Worm (Caenorhabditis elegans) whole organism, L1 larva: ENCODE measurements around the gene hpr-9.

Source experiments
- C34B4.2 ChIP-seq: sonication (generic microtip); optimal IDR thresholded peaks from 2 replicates; lab custom pipeline; 2017; ENCODE audit warnings: mild to moderate bottlenecking, missing genetic modification characterization, missing compliant biosample characterization
- Y116A8C.19 ChIP-seq: sonication (generic microtip); optimal IDR thresholded peaks from 2 replicates; lab custom pipeline; 2016; ENCODE audit warnings: missing compliant biosample characterization, missing genetic modification characterization, borderline replicate concordance
- alr-1 ChIP-seq: fragments of 200-800 bp; sonication (Bioruptor generic); optimal IDR thresholded peaks from 2 replicates; lab custom pipeline; 2018; ENCODE audit warnings: borderline replicate concordance, mild to moderate bottlenecking, missing genetic modification characterization, missing compliant biosample characterization
- blmp-1 ChIP-seq: fragments of 150-350 bp; optimal IDR thresholded peaks from 2 replicates; lab custom pipeline; 2014; ENCODE audit warnings: missing biosample characterization, missing genetic modification characterization
- ceh-82 ChIP-seq, 3 experiments: fragments of 150-350 bp in 1 of 3; sonication (generic microtip) in 2 of 3; optimal IDR thresholded peaks; 2 replicates each; lab custom pipeline; 2014 to 2017; ENCODE audit warnings: missing biosample characterization in 3 of 3, missing genetic modification characterization in 3 of 3
- ceh-90 ChIP-seq: sonication (generic microtip); optimal IDR thresholded peaks from 2 replicates; lab custom pipeline; 2016; ENCODE audit warnings: missing genetic modification characterization, missing compliant biosample characterization
- dpl-1 ChIP-seq, 3 experiments: fragments of 150-350 bp in 2 of 3; sonication (generic microtip) in 1 of 3; optimal IDR thresholded peaks; 2 replicates each; lab custom pipeline; 2014 to 2017; ENCODE audit warnings: missing biosample characterization in 3 of 3, missing genetic modification characterization in 3 of 3, missing genetic modification reagents in 3 of 3
- dsc-1 ChIP-seq: sonication (generic microtip); optimal IDR thresholded peaks from 2 replicates; lab custom pipeline; 2016; ENCODE audit warnings: mild to moderate bottlenecking, missing genetic modification characterization, missing compliant biosample characterization
- efl-1 ChIP-seq, 4 experiments: fragments of 150-350 bp; optimal IDR thresholded peaks in 3 of 4; peaks in 1 of 4; 1 replicate in 1 of 4; 2 replicates in 3 of 4; lab custom pipeline; 2014; ENCODE audit warnings: missing biosample characterization in 2 of 4, missing genetic modification characterization in 2 of 4, missing genetic modification reagents in 2 of 4
- egl-13 ChIP-seq: sonication (generic microtip); optimal IDR thresholded peaks from 2 replicates; lab custom pipeline; 2016; ENCODE audit warnings: missing genotype, missing genetic modification reagents, missing genetic modification characterization, missing compliant biosample characterization
- egl-27 ChIP-seq, 2 experiments: fragments of 150-350 bp in 1 of 2; sonication (generic microtip); optimal IDR thresholded peaks; 3 replicates each; lab custom pipeline; 2017 to 2018; ENCODE audit warnings: missing biosample characterization in 2 of 2, missing genetic modification characterization in 2 of 2, missing genetic modification reagents in 2 of 2
- ets-5 ChIP-seq: fragments of 200-800 bp; sonication (Bioruptor generic); IDR thresholded peaks from 2 replicates; pipeline ENCODE4 v1.3.6; 2022; ENCODE audit warnings: missing genetic modification characterization, missing compliant biosample characterization
- fkh-4 ChIP-seq: sonication (generic microtip); optimal IDR thresholded peaks from 2 replicates; lab custom pipeline; 2016; ENCODE audit warnings: missing compliant biosample characterization, missing genetic modification characterization, borderline replicate concordance
- fkh-8 ChIP-seq: sonication (generic microtip); optimal IDR thresholded peaks from 2 replicates; lab custom pipeline; 2016; ENCODE audit warnings: mild to moderate bottlenecking, missing genetic modification characterization, missing compliant biosample characterization
- grh-1 ChIP-seq: fragments of 200-800 bp; sonication (Bioruptor generic); IDR thresholded peaks from 2 replicates; pipeline ENCODE4 v1.3.6; 2022; ENCODE audit warnings: missing genetic modification reagents, missing genetic modification characterization, missing compliant biosample characterization
- hlh-17 ChIP-seq: fragments of 200-800 bp; sonication (Bioruptor generic); optimal IDR thresholded peaks from 2 replicates; lab custom pipeline; 2018; ENCODE audit warnings: missing genetic modification characterization, mild to moderate bottlenecking, missing compliant biosample characterization, moderate library complexity, borderline replicate concordance
- lin-13 ChIP-seq: fragments of 150-350 bp; optimal IDR thresholded peaks from 2 replicates; lab custom pipeline; 2014; ENCODE audit warnings: missing biosample characterization, missing genetic modification reagents, missing genetic modification characterization
- lin-15B ChIP-seq: fragments of 150-350 bp; sonication (generic microtip); optimal IDR thresholded peaks from 3 replicates; lab custom pipeline; 2014; ENCODE audit warnings: missing biosample characterization, missing genetic modification characterization
- lir-3 ChIP-seq: sonication (generic microtip); optimal IDR thresholded peaks from 2 replicates; lab custom pipeline; 2016; ENCODE audit warnings: mild to moderate bottlenecking, missing genetic modification characterization, moderate library complexity, missing compliant biosample characterization; ENCODE audit not compliant: poor library complexity
- mdl-1 ChIP-seq, 2 experiments: fragments of 150-350 bp; optimal IDR thresholded peaks; 2 replicates each; lab custom pipeline; 2014 to 2017; ENCODE audit warnings: missing biosample characterization in 2 of 2, missing genetic modification characterization in 2 of 2, inconsistent platforms in 1 of 2
- mef-2 ChIP-seq: fragments of 150-350 bp; optimal IDR thresholded peaks from 2 replicates; lab custom pipeline; 2014; ENCODE audit warnings: missing biosample characterization, missing genetic modification characterization
- mep-1 ChIP-seq: fragments of 150-350 bp; optimal IDR thresholded peaks from 2 replicates; lab custom pipeline; 2014; ENCODE audit warnings: missing biosample characterization, missing genetic modification characterization
- nhr-11 ChIP-seq: fragments of 150-350 bp; optimal IDR thresholded peaks from 2 replicates; lab custom pipeline; 2014; ENCODE audit warnings: missing biosample characterization, missing genetic modification characterization
- nhr-20 ChIP-seq: sonication (generic microtip); optimal IDR thresholded peaks from 2 replicates; lab custom pipeline; 2016; ENCODE audit warnings: mild to moderate bottlenecking, missing genetic modification characterization, missing compliant biosample characterization
- nhr-237 ChIP-seq: fragments of 150-350 bp; optimal IDR thresholded peaks from 2 replicates; lab custom pipeline; 2014; ENCODE audit warnings: missing biosample characterization, missing genetic modification characterization
- nhr-28 ChIP-seq: fragments of 150-350 bp; optimal IDR thresholded peaks from 2 replicates; lab custom pipeline; 2014; ENCODE audit warnings: missing biosample characterization, missing genetic modification characterization
- nhr-47 ChIP-seq: sonication (generic microtip); optimal IDR thresholded peaks from 2 replicates; lab custom pipeline; 2016; ENCODE audit warnings: mild to moderate bottlenecking, missing genetic modification characterization, moderate library complexity, missing compliant biosample characterization
- nhr-84 ChIP-seq: sonication (generic microtip); optimal IDR thresholded peaks from 2 replicates; lab custom pipeline; 2017; ENCODE audit warnings: missing biosample characterization, missing genetic modification characterization
- pag-3 ChIP-seq: sonication (generic microtip); optimal IDR thresholded peaks from 2 replicates; lab custom pipeline; 2017; ENCODE audit warnings: missing genetic modification characterization, mild to moderate bottlenecking, missing compliant biosample characterization, antibody characterized with exemption, borderline replicate concordance; ENCODE audit not compliant: insufficient read depth
- pax-3 ChIP-seq: fragments of 200-800 bp; sonication (Bioruptor generic); optimal IDR thresholded peaks from 2 replicates; lab custom pipeline; 2018; ENCODE audit warnings: mild to moderate bottlenecking, missing genetic modification characterization, moderate library complexity, missing compliant biosample characterization
- pqm-1 ChIP-seq: sonication (generic microtip); optimal IDR thresholded peaks from 3 replicates; lab custom pipeline; 2017; ENCODE audit warnings: missing biosample characterization, missing genetic modification characterization
- sptf-1 ChIP-seq: fragments of 150-350 bp; optimal IDR thresholded peaks from 2 replicates; lab custom pipeline; 2014; ENCODE audit warnings: missing biosample characterization, missing genetic modification characterization
- sup-37 ChIP-seq: fragments of 200-800 bp; sonication (Bioruptor generic); optimal IDR thresholded peaks from 2 replicates; lab custom pipeline; 2018; ENCODE audit warnings: mild to moderate bottlenecking, missing genetic modification characterization, missing compliant biosample characterization
- swsn-7 ChIP-seq: sonication (generic microtip); optimal IDR thresholded peaks from 2 replicates; lab custom pipeline; 2016; ENCODE audit warnings: missing genetic modification characterization, missing compliant biosample characterization
- unc-30 ChIP-seq: sonication (generic microtip); optimal IDR thresholded peaks from 2 replicates; lab custom pipeline; 2017; ENCODE audit warnings: missing biosample characterization, missing genetic modification characterization
- unc-62 ChIP-seq: fragments of 150-350 bp; optimal IDR thresholded peaks from 2 replicates; lab custom pipeline; 2014; ENCODE audit warnings: missing biosample characterization, missing genetic modification reagents, missing genetic modification characterization
- unc-98 ChIP-seq: fragments of 200-800 bp; sonication (Bioruptor generic); IDR thresholded peaks from 2 replicates; pipeline ENCODE4 v1.3.6; 2022; ENCODE audit warnings: missing genetic modification characterization, missing compliant biosample characterization
- vab-15 ChIP-seq: sonication (generic microtip); optimal IDR thresholded peaks from 2 replicates; lab custom pipeline; 2017; ENCODE audit warnings: missing genotype, mild to moderate bottlenecking, missing genetic modification characterization, missing compliant biosample characterization
- zip-4 ChIP-seq: fragments of 200-800 bp; sonication (Bioruptor generic); optimal IDR thresholded peaks from 2 replicates; lab custom pipeline; 2018; ENCODE audit warnings: mild to moderate bottlenecking, missing genetic modification characterization, moderate library complexity, missing compliant biosample characterization

hpr-9 gene

ce11 chrIII:10592074-10592473 lies 29.3 kb upstream of the hpr-9 start:
- TF ChIP-seq dsc-1 (tag; lab: Kevin White, UChicago) (no peak), swsn-7 (tag; lab: Kevin White, UChicago) (no peak), dpl-1 (GFP tag; optimal IDR thresholded peaks at IDR 0.05; lab: Kevin White, UChicago) (no peak), unc-98 (GFP tag; lab: Robert Waterston, UW) (no peak), sup-37 (no peak), nhr-47 (tag; lab: Kevin White, UChicago) (no peak), pax-3 (tag; lab: Kevin White, UChicago) (no peak), lir-3 (no peak), nhr-20 (tag; lab: Kevin White, UChicago) (no peak), nhr-28 (tag; lab: Kevin White, UChicago) (no peak), efl-1 (optimal IDR thresholded peaks at IDR 0.05; lab: Kevin White, UChicago) (no peak), efl-1 (GFP tag; optimal IDR thresholded peaks at IDR 0.05 in 1 of 2; lab: Kevin White, UChicago) (no peak), grh-1 (GFP tag; lab: Robert Waterston, UW) (no peak), unc-30 (no peak), vab-15 (tag; lab: Kevin White, UChicago) (no peak), unc-62 (no peak), blmp-1 (no peak), hlh-17 (no peak), fkh-4 (no peak)

ce11 chrIII:10592729-10593128 lies 28.6 kb upstream of the hpr-9 start, which contains the start of gene Y45F3A.8:
Gene Y45F3A.8 (minus strand): TSS chrIII:10592829.
- TF ChIP-seq nhr-11 (tag; lab: Kevin White, UChicago) = no peak
- no peak for TF ChIP-seq ets-5
- TF ChIP-seq lin-13 = no peak
- no peak for TF ChIP-seq unc-62
- no peak for TF ChIP-seq vab-15 (tag; lab: Kevin White, UChicago)
- TF ChIP-seq ceh-82 (tag; optimal IDR thresholded peaks at IDR 0.05; lab: Kevin White, UChicago) = no peak
- no peak for TF ChIP-seq fkh-8
- no peak for TF ChIP-seq pag-3 (tag; lab: Kevin White, UChicago)
- TF ChIP-seq lin-15B = no peak
- no peak for TF ChIP-seq C34B4.2
- no peak for TF ChIP-seq Y116A8C.19 (tag; lab: Kevin White, UChicago)
- TF ChIP-seq mep-1 (tag; lab: Kevin White, UChicago) = no peak
- TF ChIP-seq mef-2 (tag; lab: Kevin White, UChicago) = no peak

ce11 chrIII:10595066-10595465 lies 26.3 kb upstream of the hpr-9 start, which contains the start of gene Y45F3A.9:
Gene Y45F3A.9 (minus strand): TSS chrIII:10595166.
- no peak for TF ChIP-seq pqm-1 (tag; lab: Kevin White, UChicago)
- TF ChIP-seq alr-1 (tag; lab: Kevin White, UChicago) = no peak
- no peak for TF ChIP-seq sptf-1 (tag; lab: Kevin White, UChicago)
- TF ChIP-seq mef-2 (tag; lab: Kevin White, UChicago) = no peak
- no peak for TF ChIP-seq zip-4 (GFP tag; lab: Kevin White, UChicago)
- no peak for TF ChIP-seq egl-13
- no peak for TF ChIP-seq nhr-47 (tag; lab: Kevin White, UChicago)

ce11 chrIII:10596387-10596786 lies 25.0 kb upstream of the hpr-9 start, which contains the start of gene Y39A1A.3:
Gene Y39A1A.3 (minus strand): TSS chrIII:10596487.
- no peak for TF ChIP-seq lir-3
- TF ChIP-seq sptf-1 (tag; lab: Kevin White, UChicago) = no peak
- TF ChIP-seq nhr-237 (tag; lab: Kevin White, UChicago) = no peak
- TF ChIP-seq efl-1 (optimal IDR thresholded peaks at IDR 0.05; lab: Kevin White, UChicago) = no peak
- TF ChIP-seq efl-1 (GFP tag; optimal IDR thresholded peaks at IDR 0.05 in 1 of 2; lab: Kevin White, UChicago) = no peak
- TF ChIP-seq mdl-1 (tag; optimal IDR thresholded peaks at IDR 0.05; lab: Kevin White, UChicago) = no peak
- no peak for TF ChIP-seq egl-27 (tag; optimal IDR thresholded peaks at IDR 0.05; lab: Kevin White, UChicago)
- TF ChIP-seq ceh-90 (tag; lab: Kevin White, UChicago) = no peak
- TF ChIP-seq nhr-84 = no peak
- no peak for TF ChIP-seq dpl-1 (GFP tag; optimal IDR thresholded peaks at IDR 0.05; lab: Kevin White, UChicago)
- TF ChIP-seq sup-37 = no peak
